Worm (Caenorhabditis elegans) whole organism, young adult: Measurements from ENCODE around the gene ZK673.6.
A peak's percentile ranks its signal among the peaks of the same experiment; 100 is the strongest.

Experiments
- D2030.7 ChIP-seq: fragments of 200-800 bp; sonication (Bioruptor generic); IDR thresholded peaks from 2 replicates; pipeline ENCODE4 v1.3.6; 2022; ENCODE audit warnings: missing genetic modification reagents, missing genetic modification characterization, missing compliant biosample characterization
- F23B12.7 ChIP-seq: sonication (generic microtip); optimal IDR thresholded peaks from 2 replicates; lab custom pipeline; 2017; ENCODE audit warnings: missing genetic modification characterization, mild to moderate bottlenecking, missing compliant biosample characterization, antibody characterized with exemption, moderate library complexity; ENCODE audit not compliant: insufficient read depth
- F33H1.4 ChIP-seq: fragments of 200-800 bp; sonication (Bioruptor generic); IDR thresholded peaks from 2 replicates; pipeline ENCODE4 v1.3.6; 2022; ENCODE audit warnings: missing genetic modification reagents, missing genetic modification characterization, missing compliant biosample characterization
- F39B2.1 ChIP-seq: fragments of 200-800 bp; sonication (Bioruptor generic); IDR thresholded peaks from 2 replicates; pipeline ENCODE4 v1.3.6; 2022; ENCODE audit warnings: missing genetic modification reagents, missing genetic modification characterization, missing compliant biosample characterization
- F49E8.2 ChIP-seq: sonication (generic microtip); optimal IDR thresholded peaks from 3 replicates; lab custom pipeline; 2017; ENCODE audit warnings: missing genetic modification characterization, mild to moderate bottlenecking, missing compliant biosample characterization, antibody characterized with exemption, moderate library complexity; ENCODE audit not compliant: insufficient read depth
- F57A8.1 ChIP-seq: fragments of 200-800 bp; sonication (Bioruptor generic); optimal IDR thresholded peaks from 2 replicates; lab custom pipeline; 2018; ENCODE audit warnings: mild to moderate bottlenecking, missing genetic modification characterization, moderate library complexity, missing compliant biosample characterization
- F57C9.4 ChIP-seq: sonication (generic microtip); optimal IDR thresholded peaks from 2 replicates; lab custom pipeline; 2017; ENCODE audit warnings: mild to moderate bottlenecking, missing genetic modification characterization, missing compliant biosample characterization
- K12H6.12 ChIP-seq: fragments of 200-800 bp; sonication (Bioruptor generic); optimal IDR thresholded peaks from 2 replicates; lab custom pipeline; 2018; ENCODE audit warnings: mild to moderate bottlenecking, missing genetic modification characterization, missing compliant biosample characterization
- Y53G8AR.9 ChIP-seq: fragments of 200-800 bp; sonication (Bioruptor generic); conservative IDR thresholded peaks from 2 replicates; pipeline ENCODE4 v1.3.6; 2022; ENCODE audit warnings: missing genetic modification reagents, missing genetic modification characterization, missing compliant biosample characterization
- Y95B8A.8 ChIP-seq: fragments of 200-800 bp; sonication (Bioruptor generic); IDR thresholded peaks from 2 replicates; pipeline ENCODE4 v1.3.6; 2022; ENCODE audit warnings: missing genetic modification reagents, missing genetic modification characterization, missing compliant biosample characterization
- ZK185.1 ChIP-seq: sonication (generic microtip); optimal IDR thresholded peaks from 2 replicates; lab custom pipeline; 2016; ENCODE audit warnings: mild to moderate bottlenecking, missing genetic modification characterization, missing compliant biosample characterization; ENCODE audit not compliant: poor library complexity, severe bottlenecking
- akir-1 ChIP-seq: fragments of 200-800 bp; sonication (Bioruptor generic); optimal IDR thresholded peaks from 2 replicates; lab custom pipeline; 2018; ENCODE audit warnings: mild to moderate bottlenecking, missing genetic modification characterization, moderate library complexity, missing compliant biosample characterization
- attf-5 ChIP-seq: fragments of 200-800 bp; sonication (Bioruptor generic); optimal IDR thresholded peaks from 2 replicates; lab custom pipeline; 2018; ENCODE audit warnings: mild to moderate bottlenecking, missing genetic modification characterization, missing compliant biosample characterization
- attf-6 ChIP-seq: fragments of 200-800 bp; sonication (Bioruptor generic); IDR thresholded peaks from 2 replicates; pipeline ENCODE4 v1.3.6; 2022; ENCODE audit warnings: missing genetic modification reagents, missing genetic modification characterization, missing compliant biosample characterization
- ceh-100 ChIP-seq: fragments of 200-800 bp; sonication (Bioruptor generic); IDR thresholded peaks from 2 replicates; pipeline ENCODE4 v1.3.6; 2022; ENCODE audit warnings: missing genetic modification reagents, missing genetic modification characterization, missing compliant biosample characterization
- ceh-79 ChIP-seq: sonication (generic microtip); optimal IDR thresholded peaks from 2 replicates; lab custom pipeline; 2017; ENCODE audit warnings: mild to moderate bottlenecking, missing genetic modification characterization, missing compliant biosample characterization
- chd-7 ChIP-seq: sonication (generic microtip); optimal IDR thresholded peaks from 2 replicates; lab custom pipeline; 2016; ENCODE audit warnings: mild to moderate bottlenecking, missing genetic modification characterization, moderate library complexity, missing compliant biosample characterization
- die-1 ChIP-seq: sonication (generic microtip); optimal IDR thresholded peaks from 2 replicates; lab custom pipeline; 2016; ENCODE audit warnings: missing genotype, mild to moderate bottlenecking, missing genetic modification characterization, missing compliant biosample characterization
- egl-18 ChIP-seq: fragments of 200-800 bp; sonication (Bioruptor generic); IDR thresholded peaks from 2 replicates; pipeline ENCODE4 v1.3.6; 2022; ENCODE audit warnings: missing genetic modification reagents, missing genetic modification characterization, missing compliant biosample characterization
- egl-44 ChIP-seq: fragments of 200-800 bp; sonication (Bioruptor generic); IDR thresholded peaks from 2 replicates; pipeline ENCODE4 v1.3.6; 2022; ENCODE audit warnings: missing genetic modification reagents, missing genetic modification characterization, missing compliant biosample characterization
- him-1 ChIP-seq: sonication (generic microtip); optimal IDR thresholded peaks from 2 replicates; lab custom pipeline; 2016; ENCODE audit warnings: missing genotype, missing genetic modification reagents, missing genetic modification characterization, missing compliant biosample characterization
- hlh-12 ChIP-seq: sonication (generic microtip); optimal IDR thresholded peaks from 2 replicates; lab custom pipeline; 2016; ENCODE audit warnings: missing genetic modification characterization, missing compliant biosample characterization
- hlh-26 ChIP-seq: fragments of 200-800 bp; sonication (Bioruptor generic); conservative IDR thresholded peaks from 2 replicates; pipeline ENCODE4 v1.3.6; 2022; ENCODE audit warnings: missing genetic modification reagents, missing genetic modification characterization, missing compliant biosample characterization
- hmg-1.2 ChIP-seq: fragments of 200-800 bp; sonication (Bioruptor generic); IDR thresholded peaks from 2 replicates; pipeline ENCODE4 v1.3.6; 2022; ENCODE audit warnings: missing genetic modification reagents, missing genetic modification characterization, missing compliant biosample characterization
- hrde-1 ChIP-seq: sonication (generic microtip); optimal IDR thresholded peaks from 2 replicates; lab custom pipeline; 2016; ENCODE audit warnings: missing genetic modification characterization, mild to moderate bottlenecking, missing compliant biosample characterization, moderate library complexity, missing genotype, missing genetic modification reagents, borderline replicate concordance
- let-526 ChIP-seq: fragments of 200-800 bp; sonication (Bioruptor generic); IDR thresholded peaks from 2 replicates; pipeline ENCODE4 v1.3.6; 2022; ENCODE audit warnings: missing genetic modification reagents, missing genetic modification characterization, missing compliant biosample characterization
- madf-10 ChIP-seq: sonication (generic microtip); optimal IDR thresholded peaks from 2 replicates; lab custom pipeline; 2016; ENCODE audit warnings: mild to moderate bottlenecking, missing genetic modification characterization, missing compliant biosample characterization
- madf-6 ChIP-seq: fragments of 200-800 bp; sonication (Bioruptor generic); IDR thresholded peaks from 2 replicates; pipeline ENCODE4 v1.3.6; 2022; ENCODE audit warnings: missing genetic modification reagents, missing genetic modification characterization, missing compliant biosample characterization
- mcd-1 ChIP-seq: fragments of 200-800 bp; sonication (Bioruptor generic); IDR thresholded peaks from 2 replicates; pipeline ENCODE4 v1.3.6; 2022; ENCODE audit warnings: missing genetic modification reagents, missing genetic modification characterization, missing compliant biosample characterization
- mel-28 ChIP-seq: sonication (generic microtip); optimal IDR thresholded peaks from 2 replicates; lab custom pipeline; 2016; ENCODE audit warnings: borderline replicate concordance, mild to moderate bottlenecking, missing genetic modification characterization, missing compliant biosample characterization
- mxl-1 ChIP-seq: sonication (generic microtip); optimal IDR thresholded peaks from 2 replicates; lab custom pipeline; 2016; ENCODE audit warnings: missing genetic modification characterization, missing compliant biosample characterization
- nfya-2 ChIP-seq: fragments of 200-800 bp; sonication (Bioruptor generic); IDR thresholded peaks from 2 replicates; pipeline ENCODE4 v1.3.6; 2022; ENCODE audit warnings: missing genetic modification reagents, missing genetic modification characterization, missing compliant biosample characterization
- nhr-179 ChIP-seq: sonication (generic microtip); optimal IDR thresholded peaks from 2 replicates; lab custom pipeline; 2016; ENCODE audit warnings: mild to moderate bottlenecking, missing genetic modification characterization, missing compliant biosample characterization
- nhr-80 ChIP-seq: sonication (generic microtip); optimal IDR thresholded peaks from 2 replicates; lab custom pipeline; 2016; ENCODE audit warnings: missing genetic modification characterization, missing compliant biosample characterization
- nhr-90 ChIP-seq: sonication (generic microtip); optimal IDR thresholded peaks from 2 replicates; lab custom pipeline; 2016; ENCODE audit warnings: missing genotype, mild to moderate bottlenecking, missing genetic modification characterization, missing compliant biosample characterization
- pbrm-1 ChIP-seq: fragments of 200-800 bp; sonication (Bioruptor generic); IDR thresholded peaks from 2 replicates; pipeline ENCODE4 v1.3.6; 2022; ENCODE audit warnings: missing genetic modification reagents, missing genetic modification characterization, missing compliant biosample characterization
- repo-1 ChIP-seq: sonication (generic microtip); optimal IDR thresholded peaks from 2 replicates; lab custom pipeline; 2017; ENCODE audit warnings: mild to moderate bottlenecking, missing genetic modification characterization, missing compliant biosample characterization
- sea-2 ChIP-seq: fragments of 200-800 bp; sonication (Bioruptor generic); IDR thresholded peaks from 2 replicates; pipeline ENCODE4 v1.3.6; 2022; ENCODE audit warnings: missing genetic modification characterization, missing compliant biosample characterization
- snpc-1.3 ChIP-seq: sonication (generic microtip); optimal IDR thresholded peaks from 2 replicates; lab custom pipeline; 2017; ENCODE audit warnings: missing genetic modification characterization, mild to moderate bottlenecking, missing compliant biosample characterization, antibody characterized with exemption, moderate library complexity, missing genotype, missing genetic modification reagents; ENCODE audit not compliant: insufficient read depth
- somi-1 ChIP-seq: fragments of 200-800 bp; sonication (Bioruptor generic); optimal IDR thresholded peaks from 2 replicates; lab custom pipeline; 2018; ENCODE audit warnings: mild to moderate bottlenecking, missing genetic modification characterization, missing compliant biosample characterization
- sptf-2 ChIP-seq: fragments of 200-800 bp; sonication (Bioruptor generic); optimal IDR thresholded peaks from 2 replicates; lab custom pipeline; 2018; ENCODE audit warnings: mild to moderate bottlenecking, missing genetic modification characterization, missing compliant biosample characterization
- tbp1 ChIP-seq: fragments of 200-800 bp; sonication (Bioruptor generic); optimal IDR thresholded peaks from 2 replicates; lab custom pipeline; 2018; ENCODE audit warnings: mild to moderate bottlenecking, missing genetic modification characterization, missing compliant biosample characterization
- tlf-1 ChIP-seq: fragments of 200-800 bp; sonication (Bioruptor generic); optimal IDR thresholded peaks from 2 replicates; lab custom pipeline; 2018; ENCODE audit warnings: mild to moderate bottlenecking, missing genetic modification characterization, missing compliant biosample characterization
- ztf-22 ChIP-seq: fragments of 200-800 bp; sonication (Bioruptor generic); optimal IDR thresholded peaks from 2 replicates; lab custom pipeline; 2018; ENCODE audit warnings: mild to moderate bottlenecking, missing genetic modification characterization, moderate library complexity, missing compliant biosample characterization
- ztf-28 ChIP-seq: fragments of 200-800 bp; sonication (Bioruptor generic); IDR thresholded peaks from 2 replicates; pipeline ENCODE4 v1.3.6; 2022; ENCODE audit warnings: missing genetic modification reagents, missing genetic modification characterization, missing compliant biosample characterization

ZK673.6 gene

DNA sequence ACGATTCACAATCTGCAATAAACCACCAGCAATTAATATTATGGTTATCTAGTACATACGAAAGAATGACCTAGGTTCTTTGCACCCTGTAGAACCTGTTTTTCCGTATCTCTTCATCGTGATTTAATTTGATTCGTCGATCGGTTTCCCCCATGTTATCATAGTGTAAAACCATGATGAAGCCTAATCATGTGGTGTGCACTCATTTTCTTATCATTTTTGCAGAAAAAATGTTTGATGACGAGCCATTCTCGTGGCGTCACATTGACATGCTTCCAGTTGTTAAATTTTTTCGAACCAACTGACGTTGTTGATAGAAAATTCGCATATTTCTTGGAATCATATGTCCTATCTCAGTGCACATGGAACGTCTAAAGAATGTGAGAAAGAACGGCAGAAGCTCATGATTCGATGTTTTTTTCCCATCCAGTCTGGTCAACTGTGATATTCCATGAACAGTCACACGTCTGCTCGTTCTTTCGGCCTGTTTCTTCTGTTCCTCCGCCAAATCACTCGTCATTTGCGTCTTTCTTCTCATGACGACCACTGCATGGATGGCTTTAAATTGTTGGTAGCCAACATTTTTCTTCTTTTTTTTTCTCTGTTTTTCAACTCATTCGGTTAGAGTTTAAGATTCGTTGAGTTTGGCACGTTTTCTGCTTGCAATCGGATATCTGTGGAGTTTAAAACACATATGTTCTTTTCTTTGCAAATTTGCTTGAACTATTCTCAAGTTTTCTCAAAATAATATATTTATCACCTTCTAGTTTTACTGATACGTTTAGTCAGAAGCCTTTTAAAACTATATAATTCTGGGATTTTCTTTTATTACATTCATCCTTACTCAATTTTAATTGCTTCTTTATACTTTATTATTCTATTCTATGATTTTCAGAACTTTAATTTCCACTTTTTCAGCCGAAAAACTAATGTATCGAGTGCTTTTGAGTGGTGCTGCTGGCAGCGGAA is 16.5 kb downstream of the ZK673.6 start, which contains the start of gene ZK673.2 (continued):
- TF ChIP-seq pbrm-1 (GFP tag; lab: Robert Waterston, UW): no peak
- TF ChIP-seq nhr-179 (tag; lab: Kevin White, UChicago): no peak
- TF ChIP-seq die-1: no peak
- TF ChIP-seq mxl-1: no peak
- peak; percentile 45 for TF ChIP-seq attf-5 (GFP tag; lab: Kevin White, UChicago)
- TF ChIP-seq K12H6.12 (tag; lab: Kevin White, UChicago): peak; percentile 7
- no peak for TF ChIP-seq Y95B8A.8 (GFP tag; lab: Robert Waterston, UW)
- TF ChIP-seq snpc-1.3: no peak
- no peak for TF ChIP-seq F39B2.1 (GFP tag; lab: Robert Waterston, UW)
- peak; percentile 90 for TF ChIP-seq nhr-80
- no peak for TF ChIP-seq repo-1 (tag; lab: Kevin White, UChicago)
- TF ChIP-seq egl-18 (GFP tag; lab: Robert Waterston, UW): no peak
- peak; percentile 29 for TF ChIP-seq tbp1 (GFP tag; lab: Kevin White, UChicago)
- TF ChIP-seq F49E8.2: peak; percentile 13
- no peak for TF ChIP-seq akir-1 (GFP tag; lab: Kevin White, UChicago)
- no peak for TF ChIP-seq F23B12.7 (tag; lab: Kevin White, UChicago)
- no peak for TF ChIP-seq nfya-2 (GFP tag; lab: Robert Waterston, UW)
- peak; percentile 80 for TF ChIP-seq ztf-22 (GFP tag; lab: Kevin White, UChicago)
- TF ChIP-seq egl-44 (GFP tag; lab: Robert Waterston, UW): no peak
- peak; percentile 15; the same call in 1 of the 2 replicates for TF ChIP-seq mcd-1

DNA sequence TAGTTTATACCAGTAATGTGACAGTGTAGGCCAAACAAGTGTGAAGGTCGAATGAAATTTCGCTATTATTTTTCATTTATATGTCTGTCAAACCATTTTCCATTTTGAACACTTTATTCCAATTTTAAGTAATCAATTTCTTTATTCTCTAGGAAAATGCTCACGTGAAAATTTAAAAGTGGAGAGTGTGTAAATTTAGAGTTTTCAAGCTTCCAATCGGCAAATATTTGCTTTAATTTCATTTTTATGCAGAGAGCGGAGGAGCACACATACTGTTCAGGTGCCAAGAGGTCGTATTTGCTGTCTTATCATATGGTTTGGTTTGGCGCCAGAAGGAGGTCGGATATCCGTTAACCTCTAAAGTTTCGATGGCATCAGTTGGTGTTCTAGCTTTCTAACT is 17.3 kb downstream of the ZK673.6 start:
- TF ChIP-seq D2030.7 (no peak), ZK185.1 (tag; lab: Kevin White, UChicago) (no peak), Y53G8AR.9 (0 out of 2 replicates have a peak, but pooled peaks have one; percentile 9), attf-5 (GFP tag; lab: Kevin White, UChicago) (no peak), hlh-12 (tag; lab: Kevin White, UChicago) (no peak), him-1 (no peak), mel-28 (tag; lab: Kevin White, UChicago) (no peak), egl-44 (GFP tag; lab: Robert Waterston, UW) (no peak)

DNA sequence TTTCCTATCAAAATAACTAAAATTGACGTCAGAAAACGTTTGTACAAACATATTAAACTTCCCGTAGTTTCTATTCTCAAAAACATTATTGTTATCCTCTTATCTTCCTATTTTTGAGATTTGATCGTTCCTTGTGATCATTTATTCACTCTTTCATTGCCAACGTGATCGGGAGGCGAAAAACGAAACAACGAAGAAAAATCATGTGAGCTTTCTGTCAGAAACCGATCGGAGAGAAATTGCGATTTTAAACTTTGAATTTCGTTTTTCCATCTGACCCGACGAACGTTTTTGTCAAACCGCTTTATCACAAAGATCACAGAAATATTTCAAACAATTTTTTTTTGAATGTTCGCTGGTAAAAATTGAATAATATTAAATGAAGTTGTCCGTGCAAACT is 17.8 kb downstream of the ZK673.6 start:
- TF ChIP-seq hlh-26 (no peak), let-526 (GFP tag; lab: Robert Waterston, UW) (0 out of 2 replicates have a peak, but pooled peaks have one; percentile 61), tlf-1 (peak; percentile 11), madf-10 (tag; lab: Kevin White, UChicago) (peak; percentile 12), hrde-1 (tag; lab: Kevin White, UChicago) (no peak), attf-6 (GFP tag; lab: Robert Waterston, UW) (no peak), nhr-90 (no peak), F57C9.4 (tag; lab: Kevin White, UChicago) (no peak), ceh-100 (no peak), hmg-1.2 (GFP tag; lab: Robert Waterston, UW) (peak; percentile 15; the same call in 1 of the 2 replicates), sptf-2 (GFP tag; lab: Kevin White, UChicago) (no peak), F57A8.1 (no peak), F33H1.4 (GFP tag; lab: Robert Waterston, UW) (no peak), ztf-28 (GFP tag; lab: Robert Waterston, UW) (no peak), ceh-79 (tag; lab: Kevin White, UChicago) (no peak), somi-1 (GFP tag; lab: Kevin White, UChicago) (peak; percentile 53), madf-6 (GFP tag; lab: Robert Waterston, UW) (no peak), sea-2 (GFP tag; lab: Robert Waterston, UW) (no peak), chd-7 (tag; lab: Kevin White, UChicago) (no peak)
- TF ChIP-seq, all 124 proteins: peak for 5
